Worm (Caenorhabditis elegans): Measurements from ENCODE around the gene Y57A10B.7.

Y57A10B.7 gene

DNA sequence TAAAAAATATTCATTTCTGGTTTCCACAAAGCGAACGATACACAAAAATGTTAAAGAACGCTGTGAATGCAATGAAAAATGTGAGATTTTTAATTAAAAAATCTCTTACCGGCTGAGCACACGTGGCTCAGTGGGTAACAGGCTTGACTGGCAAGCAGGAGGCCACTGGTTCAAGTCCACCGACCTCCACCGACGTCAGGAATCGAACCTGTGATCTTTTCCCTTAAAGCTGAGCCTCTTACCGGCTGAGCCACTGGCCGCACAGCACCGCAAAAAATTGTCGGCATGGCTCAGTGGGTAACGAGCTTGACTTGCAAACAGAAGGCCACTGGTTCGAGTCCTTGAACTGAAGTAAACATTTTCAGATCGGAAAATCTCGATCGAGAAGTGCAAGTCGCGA lies 48.8 kb downstream of the Y57A10B.7 start, which contains the start of gene C44C11.6 (continued):
- TF ChIP-seq lag-1 (GFP tag; IDR thresholded peaks at IDR 0.05) (0 out of 2 replicates have a peak, but pooled peaks have one; percentile 53), cebp-1 (GFP tag; IDR thresholded peaks at IDR 0.05) (no peak), cebp-1 (tag; optimal IDR thresholded peaks at IDR 0.05) (peak; percentile 12), aptf-3 (GFP tag; IDR thresholded peaks at IDR 0.05) (no peak), F57C9.4 (tag; optimal IDR thresholded peaks at IDR 0.05) (no peak), zfh-2 (GFP tag; conservative IDR thresholded peaks at IDR 0.05) (peak; percentile 83)

DNA sequence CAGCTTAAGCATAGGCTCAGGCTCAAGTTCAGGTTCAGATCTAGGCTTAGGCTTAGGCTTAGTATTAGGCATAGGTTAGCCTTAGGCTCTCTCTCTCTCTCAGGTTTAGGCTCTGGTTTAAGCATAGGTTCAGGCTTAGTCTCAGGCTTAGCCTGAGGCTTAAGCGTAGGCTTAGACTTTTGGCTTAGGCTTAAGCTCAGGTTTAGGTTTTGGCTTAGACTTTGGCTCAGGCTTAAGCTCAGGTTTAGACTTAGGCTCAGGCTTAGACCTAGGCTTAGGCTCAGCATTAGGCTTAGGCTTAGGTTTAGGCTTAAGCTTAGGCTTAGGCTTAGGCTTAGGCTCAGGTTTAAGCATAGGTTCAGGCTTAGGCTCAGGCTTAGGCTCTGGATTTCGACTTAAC lies 49.9 kb downstream of the Y57A10B.7 start:
- TF ChIP-seq zim-3 (tag; optimal IDR thresholded peaks at IDR 0.05) (no peak), F33H1.4 (GFP tag; IDR thresholded peaks at IDR 0.05) (no peak), lin-54 (GFP tag; optimal IDR thresholded peaks at IDR 0.05) (no peak), F23B12.7 (tag; optimal IDR thresholded peaks at IDR 0.05; ENCODE audit: insufficient read depth) (no peak), egl-44 (GFP tag; IDR thresholded peaks at IDR 0.05) (no peak), him-1 (tag; optimal IDR thresholded peaks at IDR 0.05) (no peak), nhr-80 (tag; optimal IDR thresholded peaks at IDR 0.05) (no peak), atf-7 (tag; optimal IDR thresholded peaks at IDR 0.05) (no peak), T07F8.4 (tag; optimal IDR thresholded peaks at IDR 0.05) (no peak), F37B4.10 (GFP tag; IDR thresholded peaks at IDR 0.05) (no peak)

ce11 chrII:12342928-12343327 lies 50.7 kb downstream of the Y57A10B.7 start:
- TF ChIP-seq ztf-28 (GFP tag; IDR thresholded peaks at IDR 0.05), result 0 out of 2 replicates have a peak, but pooled peaks have one; percentile 2
- no peak for TF ChIP-seq dpff-1 (tag; optimal IDR thresholded peaks at IDR 0.05)
- TF ChIP-seq tbx-9 (tag; optimal IDR thresholded peaks at IDR 0.05; ENCODE audit: borderline replicate concordance), result no peak
- peak; percentile 74 for TF ChIP-seq zfh-2 (GFP tag; conservative IDR thresholded peaks at IDR 0.05)
- no peak for TF ChIP-seq ztf-22 (GFP tag; optimal IDR thresholded peaks at IDR 0.05)
- peak; percentile 67; the same call in 1 of the 2 replicates for TF ChIP-seq egrh-3 (GFP tag; IDR thresholded peaks at IDR 0.05)
- 0 out of 2 replicates have a peak, but pooled peaks have one; percentile 22 for TF ChIP-seq pbrm-1 (GFP tag; IDR thresholded peaks at IDR 0.05)

All from whole organism, young adult.